Worm (Caenorhabditis elegans) whole organism, L2 larva: Measurements from ENCODE around the gene srx-85.

Experiments used
- C34F6.9 ChIP-seq: fragments of 150-350 bp; optimal IDR thresholded peaks from 2 replicates; lab custom pipeline; 2014; ENCODE audit warnings: missing biosample characterization, missing genetic modification characterization
- F13H6.1 ChIP-seq: sonication (generic microtip); optimal IDR thresholded peaks from 2 replicates; lab custom pipeline; 2016; ENCODE audit warnings: missing genetic modification characterization, missing compliant biosample characterization
- R02D3.7 ChIP-seq: fragments of 150-350 bp; optimal IDR thresholded peaks from 2 replicates; lab custom pipeline; 2014; ENCODE audit warnings: missing biosample characterization, missing genetic modification characterization
- Y55F3AM.14 ChIP-seq: fragments of 200-800 bp; sonication (Bioruptor generic); optimal IDR thresholded peaks from 2 replicates; lab custom pipeline; 2018; ENCODE audit warnings: mild to moderate bottlenecking, missing genetic modification characterization, missing compliant biosample characterization
- ZK546.5 ChIP-seq: sonication (generic microtip); optimal IDR thresholded peaks from 2 replicates; lab custom pipeline; 2017; ENCODE audit warnings: missing biosample characterization, missing genetic modification characterization
- alr-1 ChIP-seq: fragments of 150-350 bp; optimal IDR thresholded peaks from 2 replicates; lab custom pipeline; 2014; ENCODE audit warnings: missing biosample characterization, missing genetic modification characterization
- aly-2 ChIP-seq: fragments of 150-350 bp; optimal IDR thresholded peaks from 2 replicates; lab custom pipeline; 2014; ENCODE audit warnings: missing biosample characterization, missing genetic modification characterization
- ama-1 ChIP-seq: fragments of 150-350 bp; optimal IDR thresholded peaks from 2 replicates; lab custom pipeline; 2018; ENCODE audit warnings: inconsistent platforms
- blmp-1 ChIP-seq: sonication (generic microtip); optimal IDR thresholded peaks from 2 replicates; lab custom pipeline; 2017; ENCODE audit warnings: missing genetic modification characterization, mild to moderate bottlenecking, missing compliant biosample characterization, antibody characterized with exemption, moderate library complexity; ENCODE audit not compliant: insufficient read depth
- ceh-16 ChIP-seq: fragments of 150-350 bp; optimal IDR thresholded peaks from 2 replicates; lab custom pipeline; 2014; ENCODE audit warnings: missing biosample characterization, missing genetic modification characterization
- ceh-82 ChIP-seq: fragments of 150-350 bp; optimal IDR thresholded peaks from 2 replicates; lab custom pipeline; 2014; ENCODE audit warnings: missing biosample characterization, missing genetic modification characterization
- crh-2 ChIP-seq: sonication (generic microtip); optimal IDR thresholded peaks from 2 replicates; lab custom pipeline; 2017; ENCODE audit warnings: missing biosample characterization, missing genetic modification characterization
- dmd-4 ChIP-seq: sonication (generic microtip); optimal IDR thresholded peaks from 2 replicates; lab custom pipeline; 2017; ENCODE audit warnings: missing biosample characterization, missing genetic modification characterization
- egl-27 ChIP-seq: sonication (generic microtip); optimal IDR thresholded peaks from 3 replicates; lab custom pipeline; 2017; ENCODE audit warnings: missing biosample characterization, missing genetic modification reagents, missing genetic modification characterization
- elt-1 ChIP-seq: fragments of 150-350 bp; optimal IDR thresholded peaks from 2 replicates; lab custom pipeline; 2014; ENCODE audit warnings: missing biosample characterization, missing genetic modification characterization
- elt-3 ChIP-seq: sonication (generic microtip); optimal IDR thresholded peaks from 2 replicates; lab custom pipeline; 2017; ENCODE audit warnings: missing biosample characterization, missing genetic modification characterization
- fos-1 ChIP-seq: fragments of 150-350 bp; optimal IDR thresholded peaks from 2 replicates; lab custom pipeline; 2014; ENCODE audit warnings: missing biosample characterization, missing genetic modification characterization
- gmeb-1 ChIP-seq: fragments of 150-350 bp; optimal IDR thresholded peaks from 2 replicates; lab custom pipeline; 2014; ENCODE audit warnings: missing biosample characterization, missing genetic modification characterization
- lin-11 ChIP-seq: fragments of 150-350 bp; sonication (generic microtip); optimal IDR thresholded peaks from 2 replicates; lab custom pipeline; 2014; ENCODE audit warnings: missing biosample characterization, missing genetic modification characterization, inconsistent platforms, mixed read lengths
- lin-13 ChIP-seq: fragments of 150-350 bp; optimal IDR thresholded peaks from 2 replicates; lab custom pipeline; 2014; ENCODE audit warnings: missing biosample characterization, missing genetic modification reagents, missing genetic modification characterization
- lin-39 ChIP-seq: fragments of 150-350 bp; optimal IDR thresholded peaks from 2 replicates; lab custom pipeline; 2014; ENCODE audit warnings: missing biosample characterization, missing genetic modification reagents, missing genetic modification characterization
- lsy-2 ChIP-seq, 2 experiments: fragments of 150-350 bp in 1 of 2; sonication (generic microtip) in 1 of 2; optimal IDR thresholded peaks; 2 replicates each; lab custom pipeline; 2014 to 2017; ENCODE audit warnings: missing biosample characterization in 2 of 2, missing genetic modification characterization in 2 of 2
- mab-5 ChIP-seq: fragments of 150-350 bp; optimal IDR thresholded peaks from 2 replicates; lab custom pipeline; 2014; ENCODE audit warnings: missing biosample characterization, missing genetic modification characterization
- mbf-1 ChIP-seq: sonication (generic microtip); optimal IDR thresholded peaks from 2 replicates; lab custom pipeline; 2017; ENCODE audit warnings: missing biosample characterization, missing genetic modification characterization
- mdl-1 ChIP-seq, 2 experiments: fragments of 150-350 bp in 1 of 2; sonication (generic microtip) in 1 of 2; optimal IDR thresholded peaks; 2 replicates each; lab custom pipeline; 2017; ENCODE audit warnings: missing biosample characterization in 2 of 2, missing genetic modification characterization in 2 of 2
- nhr-10 ChIP-seq: sonication (generic microtip); optimal IDR thresholded peaks from 2 replicates; lab custom pipeline; 2017; ENCODE audit warnings: missing biosample characterization, missing genetic modification characterization
- nhr-11 ChIP-seq: fragments of 150-350 bp; optimal IDR thresholded peaks from 2 replicates; lab custom pipeline; 2014; ENCODE audit warnings: missing biosample characterization, missing genetic modification characterization
- nhr-12 ChIP-seq: fragments of 150-350 bp; optimal IDR thresholded peaks from 2 replicates; lab custom pipeline; 2014; ENCODE audit warnings: missing biosample characterization, missing genetic modification characterization
- nhr-129 ChIP-seq: fragments of 150-350 bp; optimal IDR thresholded peaks from 2 replicates; lab custom pipeline; 2014; ENCODE audit warnings: missing biosample characterization, missing genetic modification characterization
- nhr-21 ChIP-seq: fragments of 150-350 bp; optimal IDR thresholded peaks from 2 replicates; lab custom pipeline; 2014; ENCODE audit warnings: missing biosample characterization, missing genetic modification characterization
- nhr-23 ChIP-seq: fragments of 150-350 bp; optimal IDR thresholded peaks from 2 replicates; lab custom pipeline; 2014; ENCODE audit warnings: missing biosample characterization, missing genetic modification reagents, missing genetic modification characterization
- nhr-237 ChIP-seq: fragments of 150-350 bp; optimal IDR thresholded peaks from 2 replicates; lab custom pipeline; 2014; ENCODE audit warnings: missing biosample characterization, missing genetic modification characterization
- nhr-25 ChIP-seq: fragments of 150-350 bp; sonication (generic microtip); optimal IDR thresholded peaks from 3 replicates; lab custom pipeline; 2014; ENCODE audit warnings: missing biosample characterization, missing genetic modification characterization
- nhr-6 ChIP-seq: fragments of 150-350 bp; optimal IDR thresholded peaks from 2 replicates; lab custom pipeline; 2014; ENCODE audit warnings: missing biosample characterization, missing genetic modification characterization
- nhr-77 ChIP-seq: fragments of 150-350 bp; optimal IDR thresholded peaks from 2 replicates; lab custom pipeline; 2014; ENCODE audit warnings: missing biosample characterization, missing genetic modification characterization
- peb-1 ChIP-seq: fragments of 150-350 bp; optimal IDR thresholded peaks from 2 replicates; lab custom pipeline; 2014; ENCODE audit warnings: missing biosample characterization, missing genetic modification characterization
- sem-4 ChIP-seq: fragments of 150-350 bp; optimal IDR thresholded peaks from 2 replicates; lab custom pipeline; 2014; ENCODE audit warnings: missing biosample characterization, missing genetic modification reagents, missing genetic modification characterization
- skn-1 ChIP-seq: sonication (generic microtip); optimal IDR thresholded peaks from 2 replicates; lab custom pipeline; 2017; ENCODE audit warnings: missing biosample characterization, missing genetic modification characterization
- sma-3 ChIP-seq: sonication (generic microtip); optimal IDR thresholded peaks from 2 replicates; lab custom pipeline; 2016; ENCODE audit warnings: missing genetic modification reagents, missing genetic modification characterization, missing compliant biosample characterization
- sma-9 ChIP-seq, 2 experiments: fragments of 150-350 bp in 1 of 2; sonication (generic microtip) in 1 of 2; optimal IDR thresholded peaks; 2 replicates each; lab custom pipeline; 2014 to 2016; ENCODE audit warnings: missing genetic modification characterization in 2 of 2, mild to moderate bottlenecking in 1 of 2, missing biosample characterization in 1 of 2, missing compliant biosample characterization in 1 of 2, missing genetic modification reagents in 1 of 2, moderate library complexity in 1 of 2
- snpc-4 ChIP-seq: fragments of 150-350 bp; optimal IDR thresholded peaks from 2 replicates; lab custom pipeline; 2014; ENCODE audit warnings: missing biosample characterization, missing genetic modification characterization
- unc-39 ChIP-seq: fragments of 150-350 bp; optimal IDR thresholded peaks from 2 replicates; lab custom pipeline; 2014; ENCODE audit warnings: missing biosample characterization, missing genetic modification characterization
- unc-55 ChIP-seq: fragments of 150-350 bp; sonication (generic microtip); optimal IDR thresholded peaks from 3 replicates; lab custom pipeline; 2014; ENCODE audit warnings: missing biosample characterization, missing genetic modification reagents, missing genetic modification characterization
- unc-62 ChIP-seq: fragments of 150-350 bp; optimal IDR thresholded peaks from 2 replicates; lab custom pipeline; 2014; ENCODE audit warnings: missing biosample characterization, missing genetic modification reagents, missing genetic modification characterization
- zag-1 ChIP-seq: fragments of 150-350 bp; optimal IDR thresholded peaks from 2 replicates; lab custom pipeline; 2014; ENCODE audit warnings: missing biosample characterization, missing genetic modification characterization
- ztf-1 ChIP-seq: fragments of 200-800 bp; sonication (Bioruptor generic); conservative IDR thresholded peaks from 2 replicates; pipeline ENCODE4 v1.3.6; 2022; ENCODE audit warnings: missing genetic modification characterization, missing compliant biosample characterization
- ztf-11 ChIP-seq: sonication (generic microtip); optimal IDR thresholded peaks from 2 replicates; lab custom pipeline; 2017; ENCODE audit warnings: missing biosample characterization, missing genetic modification characterization
- ztf-4 ChIP-seq: fragments of 150-350 bp; optimal IDR thresholded peaks from 2 replicates; lab custom pipeline; 2014; ENCODE audit warnings: missing biosample characterization, missing genetic modification characterization

The srx-85 gene

DNA sequence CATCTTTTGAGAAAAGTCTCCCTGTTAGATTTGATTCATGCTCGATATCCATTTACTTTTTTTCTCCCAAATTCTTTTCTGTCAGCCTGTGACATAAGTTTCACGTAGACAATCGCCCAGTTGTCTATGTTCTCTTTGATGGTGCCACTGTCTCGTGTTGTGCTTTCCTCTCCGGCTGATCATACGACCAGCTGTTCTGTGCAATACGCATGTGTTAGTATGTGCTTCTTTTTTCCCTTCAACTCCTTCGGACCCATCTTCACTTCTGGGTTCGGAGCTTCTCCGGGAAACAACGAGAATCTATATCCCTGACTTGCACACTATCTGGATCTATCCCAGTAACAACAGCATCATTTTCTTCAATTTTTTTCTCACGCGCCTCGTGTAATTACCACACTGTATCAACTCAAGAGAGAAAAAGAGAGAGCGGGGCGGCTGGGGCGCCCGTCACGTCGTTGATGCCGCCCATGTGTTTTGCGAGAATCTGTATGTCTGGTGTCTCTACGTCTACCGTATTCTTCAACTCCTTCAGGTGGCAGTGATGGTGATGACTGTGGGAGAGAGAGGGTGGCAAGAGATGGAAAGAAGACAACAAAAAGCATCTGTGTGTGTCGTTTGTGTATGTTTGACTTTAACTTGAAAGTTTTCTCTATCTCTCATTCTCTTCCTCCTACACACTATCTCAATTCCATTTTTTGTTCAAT lies 20.5 kb upstream of the srx-85 start:
- TF ChIP-seq Y55F3AM.14 (peak; percentile 73), nhr-25 (tag; lab: Kevin White, UChicago) (peak; percentile 95), lin-39 (no peak), ceh-16 (tag; lab: Kevin White, UChicago) (no peak), mbf-1 (tag; lab: Kevin White, UChicago) (no peak), skn-1 (tag; lab: Kevin White, UChicago) (no peak), nhr-237 (tag; lab: Kevin White, UChicago) (no peak), nhr-77 (tag; lab: Kevin White, UChicago) (no peak), ama-1 (no peak), fos-1 (tag; lab: Kevin White, UChicago) (peak; percentile 94), mab-5 (tag; lab: Kevin White, UChicago) (peak; percentile 19), aly-2 (tag; lab: Kevin White, UChicago) (no peak), ztf-4 (tag; lab: Kevin White, UChicago) (peak; percentile 38), lin-11 (tag; lab: Kevin White, UChicago) (no peak), elt-3 (tag; lab: Kevin White, UChicago) (no peak), nhr-10 (no peak), peb-1 (tag; lab: Kevin White, UChicago) (no peak), sma-3 (peak; percentile 91), nhr-23 (tag; lab: Kevin White, UChicago) (no peak), lin-13 (GFP tag; lab: Kevin White, UChicago) (peak; percentile 76), lsy-2 (tag; optimal IDR thresholded peaks at IDR 0.05; lab: Kevin White, UChicago) (peak; percentile 13 to 80), ztf-1 (GFP tag; lab: Robert Waterston, UW) (no peak), ztf-11 (tag; lab: Kevin White, UChicago) (no peak), nhr-6 (tag; lab: Kevin White, UChicago) (peak; percentile 73), alr-1 (tag; lab: Kevin White, UChicago) (no peak), nhr-21 (tag; lab: Kevin White, UChicago) (peak; percentile 77), nhr-129 (peak; percentile 90), nhr-11 (no peak), nhr-12 (tag; lab: Kevin White, UChicago) (no peak), sma-9 (GFP tag; optimal IDR thresholded peaks at IDR 0.05; lab: Kevin White, UChicago) (peak; percentile 97), sma-9 (tag; optimal IDR thresholded peaks at IDR 0.05; lab: Kevin White, UChicago) (no peak), elt-1 (tag; lab: Kevin White, UChicago) (no peak), unc-55 (GFP tag; lab: Kevin White, UChicago) (no peak), egl-27 (tag; lab: Kevin White, UChicago) (peak; percentile 77), snpc-4 (tag; lab: Kevin White, UChicago) (no peak), ZK546.5 (tag; lab: Kevin White, UChicago) (no peak), zag-1 (tag; lab: Kevin White, UChicago) (no peak), R02D3.7 (no peak), mdl-1 (tag; optimal IDR thresholded peaks at IDR 0.05; lab: Kevin White, UChicago) (peak; percentile 46 to 83), gmeb-1 (tag; lab: Kevin White, UChicago) (peak; percentile 55), crh-2 (peak; percentile 80), C34F6.9 (tag; lab: Kevin White, UChicago) (peak; percentile 65), F13H6.1 (tag; lab: Kevin White, UChicago) (peak; percentile 96), dmd-4 (tag; lab: Kevin White, UChicago) (no peak), unc-62 (GFP tag; lab: Kevin White, UChicago) (no peak), blmp-1 (peak; percentile 96), sem-4 (tag; lab: Kevin White, UChicago) (peak; percentile 82), unc-39 (tag; lab: Kevin White, UChicago) (no peak), ceh-82 (tag; lab: Kevin White, UChicago) (no peak)
